Worm (Caenorhabditis elegans): Measurements from ENCODE around the gene R11G1.11.

ce11 chrX:3623162-3623561 is 31.6 kb upstream of the R11G1.11 start, which contains the start of gene C18B2.2:
- no peak for TF ChIP-seq nhr-76 (tag; optimal IDR thresholded peaks at IDR 0.05)
- no peak for TF ChIP-seq nhr-237 (tag; optimal IDR thresholded peaks at IDR 0.05)
- no peak for TF ChIP-seq elt-1 (tag; optimal IDR thresholded peaks at IDR 0.05; ENCODE audit: borderline replicate concordance, insufficient read depth)
- no peak for TF ChIP-seq unc-39 (tag; optimal IDR thresholded peaks at IDR 0.05)
- no peak for TF ChIP-seq mab-5 (tag; optimal IDR thresholded peaks at IDR 0.05)
- TF ChIP-seq ztf-11 (tag; optimal IDR thresholded peaks at IDR 0.05), result no peak
- TF ChIP-seq nhr-28 (tag; optimal IDR thresholded peaks at IDR 0.05), result no peak

Data from whole organism, mixed stage, embryonic.